Worm (Caenorhabditis elegans) whole organism, young adult: ENCODE data around the gene M04B2.7.

Source experiments
- ama-1 ChIP-seq, 3 experiments: fragments of 150-350 bp in 1 of 3; sonication (generic microtip) in 2 of 3; optimal IDR thresholded peaks; 2 replicates each; lab custom pipeline; 2014 to 2018; ENCODE audit warnings: missing biosample characterization in 2 of 3, missing genetic modification characterization in 2 of 3, missing genetic modification reagents in 2 of 3
- ceh-100 ChIP-seq: fragments of 200-800 bp; sonication (Bioruptor generic); IDR thresholded peaks from 2 replicates; pipeline ENCODE4 v1.3.6; 2022; ENCODE audit warnings: missing genetic modification reagents, missing genetic modification characterization, missing compliant biosample characterization
- ceh-27 ChIP-seq: fragments of 200-800 bp; sonication (Bioruptor generic); optimal IDR thresholded peaks from 2 replicates; lab custom pipeline; 2018; ENCODE audit warnings: mild to moderate bottlenecking, missing genetic modification characterization, moderate library complexity, missing compliant biosample characterization
- egrh-3 ChIP-seq: fragments of 200-800 bp; sonication (Bioruptor generic); IDR thresholded peaks from 2 replicates; pipeline ENCODE4 v1.3.6; 2022; ENCODE audit warnings: missing genetic modification reagents, missing genetic modification characterization, missing compliant biosample characterization
- lin-26 ChIP-seq: fragments of 200-800 bp; sonication (Bioruptor generic); IDR thresholded peaks from 2 replicates; pipeline ENCODE4 v1.3.6; 2022; ENCODE audit warnings: missing genetic modification reagents, missing genetic modification characterization, missing compliant biosample characterization
- nhr-120 ChIP-seq: fragments of 200-800 bp; sonication (Bioruptor generic); IDR thresholded peaks from 2 replicates; pipeline ENCODE4 v1.3.6; 2022; ENCODE audit warnings: missing genetic modification characterization, missing compliant biosample characterization
- snpc-1.1 ChIP-seq: sonication (generic microtip); optimal IDR thresholded peaks from 2 replicates; lab custom pipeline; 2017; ENCODE audit warnings: missing genetic modification characterization, mild to moderate bottlenecking, missing compliant biosample characterization, antibody characterized with exemption, moderate library complexity, missing genotype, missing genetic modification reagents; ENCODE audit not compliant: insufficient read depth
- snpc-4 ChIP-seq, 5 experiments: fragments of 150-350 bp in 1 of 5; sonication (generic microtip) in 4 of 5; optimal IDR thresholded peaks; 2 replicates each; lab custom pipeline; 2014 to 2018; ENCODE audit warnings: missing genetic modification characterization in 5 of 5, missing biosample characterization in 3 of 5, antibody characterized with exemption in 2 of 5, mild to moderate bottlenecking in 2 of 5, missing compliant biosample characterization in 2 of 5, missing genotype in 2 of 5, moderate library complexity in 2 of 5, missing genetic modification reagents in 1 of 5

- no peak for TF ChIP-seq nhr-120 (GFP tag; lab: Robert Waterston, UW)
- no peak for TF ChIP-seq ama-1 (optimal IDR thresholded peaks at IDR 0.05; lab: Kevin White, UChicago)
- no peak for TF ChIP-seq ama-1 (GFP tag; optimal IDR thresholded peaks at IDR 0.05; lab: Kevin White, UChicago)
- TF ChIP-seq snpc-1.1, result no peak
- no peak for TF ChIP-seq egrh-3 (GFP tag; lab: Robert Waterston, UW)
- TF ChIP-seq lin-26 (GFP tag; lab: Robert Waterston, UW), result peak; percentile 62; the same call in 1 of the 2 replicates
- no peak for TF ChIP-seq ceh-100
- no peak for TF ChIP-seq ceh-27 (GFP tag; lab: Kevin White, UChicago)
- TF ChIP-seq snpc-4 (GFP tag; optimal IDR thresholded peaks at IDR 0.05; lab: Kevin White, UChicago), result no peak
- peak in 2 of 4 experiments; percentile 12 to 24 for TF ChIP-seq snpc-4 (tag; optimal IDR thresholded peaks at IDR 0.05; lab: Kevin White, UChicago)
These were observed 26.2 kb downstream of the M04B2.7 start for ce11 chrIV:11522225-11522952.
